Worm (Caenorhabditis elegans) whole organism, L1 larva: ENCODE data around the gene F36H5.14.

Experiments used
- C34B4.2 ChIP-seq: sonication (generic microtip); optimal IDR thresholded peaks from 2 replicates; lab custom pipeline; 2017; ENCODE audit warnings: mild to moderate bottlenecking, missing genetic modification characterization, missing compliant biosample characterization
- ama-1 ChIP-seq: fragments of 150-350 bp; optimal IDR thresholded peaks from 2 replicates; lab custom pipeline; 2014
- efl-3 ChIP-seq: fragments of 200-800 bp; sonication (Bioruptor generic); optimal IDR thresholded peaks from 2 replicates; lab custom pipeline; 2018; ENCODE audit warnings: mild to moderate bottlenecking, missing genetic modification characterization, missing compliant biosample characterization
- fos-1 ChIP-seq: fragments of 150-350 bp; optimal IDR thresholded peaks from 2 replicates; lab custom pipeline; 2014; ENCODE audit warnings: missing biosample characterization, missing genetic modification characterization
- lir-3 ChIP-seq: sonication (generic microtip); optimal IDR thresholded peaks from 2 replicates; lab custom pipeline; 2016; ENCODE audit warnings: mild to moderate bottlenecking, missing genetic modification characterization, moderate library complexity, missing compliant biosample characterization; ENCODE audit not compliant: poor library complexity
- nhr-237 ChIP-seq: fragments of 150-350 bp; optimal IDR thresholded peaks from 2 replicates; lab custom pipeline; 2014; ENCODE audit warnings: missing biosample characterization, missing genetic modification characterization
- nhr-28 ChIP-seq: fragments of 150-350 bp; optimal IDR thresholded peaks from 2 replicates; lab custom pipeline; 2014; ENCODE audit warnings: missing biosample characterization, missing genetic modification characterization
- nhr-76 ChIP-seq: sonication (generic microtip); optimal IDR thresholded peaks from 2 replicates; lab custom pipeline; 2017; ENCODE audit warnings: missing biosample characterization, missing genetic modification characterization
- nhr-84 ChIP-seq: sonication (generic microtip); optimal IDR thresholded peaks from 2 replicates; lab custom pipeline; 2017; ENCODE audit warnings: missing biosample characterization, missing genetic modification characterization
- nhr-90 ChIP-seq: sonication (generic microtip); optimal IDR thresholded peaks from 2 replicates; lab custom pipeline; 2016; ENCODE audit warnings: mild to moderate bottlenecking, missing genetic modification characterization, missing compliant biosample characterization; ENCODE audit not compliant: poor library complexity
- pqm-1 ChIP-seq: sonication (generic microtip); optimal IDR thresholded peaks from 3 replicates; lab custom pipeline; 2017; ENCODE audit warnings: missing biosample characterization, missing genetic modification characterization
- tbx-2 ChIP-seq: sonication (generic microtip); optimal IDR thresholded peaks from 2 replicates; lab custom pipeline; 2016; ENCODE audit warnings: missing genetic modification characterization, missing compliant biosample characterization
- ztf-4 ChIP-seq: fragments of 150-350 bp; optimal IDR thresholded peaks from 2 replicates; lab custom pipeline; 2014; ENCODE audit warnings: missing biosample characterization, missing genetic modification characterization

DNA sequence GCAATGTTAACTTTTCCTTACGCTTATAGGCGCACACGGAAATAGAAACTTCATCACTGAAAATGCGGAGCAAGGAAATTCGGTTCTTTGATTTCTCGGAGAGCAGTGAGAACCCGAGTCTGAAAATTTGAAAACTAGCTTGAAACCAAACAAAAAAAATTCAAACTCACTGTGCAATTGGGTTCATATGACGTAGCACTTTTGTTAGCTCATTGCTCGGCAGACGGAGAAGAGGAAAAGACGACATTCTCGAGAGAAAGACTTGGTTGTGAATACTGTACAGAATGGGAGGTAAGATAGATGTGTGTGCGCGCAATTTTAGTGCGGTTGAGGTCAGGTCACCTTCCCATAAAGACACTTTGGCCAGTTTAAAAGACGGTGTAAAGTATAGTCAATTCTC lies 24.9 kb upstream of the F36H5.14 start, which contains the start of the genes F36H5.13 and F36H5.8:
- TF ChIP-seq lir-3 (no peak), nhr-90 (tag; lab: Kevin White, UChicago) (no peak), fos-1 (tag; lab: Kevin White, UChicago) (no peak), nhr-237 (tag; lab: Kevin White, UChicago) (no peak), nhr-76 (tag; lab: Kevin White, UChicago) (no peak), C34B4.2 (tag; lab: Kevin White, UChicago) (no peak), ztf-4 (tag; lab: Kevin White, UChicago) (no peak), tbx-2 (tag; lab: Kevin White, UChicago) (no peak), efl-3 (GFP tag; lab: Kevin White, UChicago) (no peak), nhr-84 (no peak), nhr-28 (no peak), pqm-1 (tag; lab: Kevin White, UChicago) (no peak), ama-1 (lab: Kevin White, UChicago) (no peak)
